Worm (Caenorhabditis elegans) whole organism, L1 larva: ENCODE results near the gene dpy-2.

Source experiments
- C16A3.4 ChIP-seq: fragments of 150-350 bp; optimal IDR thresholded peaks from 2 replicates; lab custom pipeline; 2014; ENCODE audit warnings: missing biosample characterization, missing genetic modification characterization
- Y116A8C.19 ChIP-seq: sonication (generic microtip); optimal IDR thresholded peaks from 2 replicates; lab custom pipeline; 2016; ENCODE audit warnings: missing compliant biosample characterization, missing genetic modification characterization, borderline replicate concordance
- aly-2 ChIP-seq: fragments of 150-350 bp; optimal IDR thresholded peaks from 2 replicates; lab custom pipeline; 2014; ENCODE audit warnings: missing biosample characterization, missing genetic modification characterization
- ama-1 ChIP-seq: fragments of 150-350 bp; optimal IDR thresholded peaks from 2 replicates; lab custom pipeline; 2014
- blmp-1 ChIP-seq: fragments of 150-350 bp; optimal IDR thresholded peaks from 2 replicates; lab custom pipeline; 2014; ENCODE audit warnings: missing biosample characterization, missing genetic modification characterization
- ceh-82 ChIP-seq, 3 experiments: fragments of 150-350 bp in 1 of 3; sonication (generic microtip) in 2 of 3; optimal IDR thresholded peaks; 2 replicates each; lab custom pipeline; 2014 to 2017; ENCODE audit warnings: missing biosample characterization in 3 of 3, missing genetic modification characterization in 3 of 3
- ces-1 ChIP-seq: fragments of 150-350 bp; optimal IDR thresholded peaks from 2 replicates; lab custom pipeline; 2014; ENCODE audit warnings: missing biosample characterization, missing genetic modification reagents, missing genetic modification characterization
- dpl-1 ChIP-seq, 3 experiments: fragments of 150-350 bp in 2 of 3; sonication (generic microtip) in 1 of 3; optimal IDR thresholded peaks; 2 replicates each; lab custom pipeline; 2014 to 2017; ENCODE audit warnings: missing biosample characterization in 3 of 3, missing genetic modification characterization in 3 of 3, missing genetic modification reagents in 3 of 3
- dsc-1 ChIP-seq: sonication (generic microtip); optimal IDR thresholded peaks from 2 replicates; lab custom pipeline; 2016; ENCODE audit warnings: mild to moderate bottlenecking, missing genetic modification characterization, missing compliant biosample characterization
- efl-1 ChIP-seq, 4 experiments: fragments of 150-350 bp; optimal IDR thresholded peaks in 3 of 4; peaks in 1 of 4; 1 replicate in 1 of 4; 2 replicates in 3 of 4; lab custom pipeline; 2014; ENCODE audit warnings: missing biosample characterization in 2 of 4, missing genetic modification characterization in 2 of 4, missing genetic modification reagents in 2 of 4
- efl-3 ChIP-seq: fragments of 200-800 bp; sonication (Bioruptor generic); optimal IDR thresholded peaks from 2 replicates; lab custom pipeline; 2018; ENCODE audit warnings: mild to moderate bottlenecking, missing genetic modification characterization, missing compliant biosample characterization
- egl-13 ChIP-seq: sonication (generic microtip); optimal IDR thresholded peaks from 2 replicates; lab custom pipeline; 2016; ENCODE audit warnings: missing genotype, missing genetic modification reagents, missing genetic modification characterization, missing compliant biosample characterization
- elt-2 ChIP-seq: sonication (generic microtip); optimal IDR thresholded peaks from 2 replicates; lab custom pipeline; 2016; ENCODE audit warnings: missing genetic modification characterization, mild to moderate bottlenecking, inconsistent platforms, missing compliant biosample characterization, missing genetic modification reagents
- ets-5 ChIP-seq: fragments of 200-800 bp; sonication (Bioruptor generic); IDR thresholded peaks from 2 replicates; pipeline ENCODE4 v1.3.6; 2022; ENCODE audit warnings: missing genetic modification characterization, missing compliant biosample characterization
- fkh-10 ChIP-seq: sonication (generic microtip); optimal IDR thresholded peaks from 2 replicates; lab custom pipeline; 2017; ENCODE audit warnings: missing biosample characterization, missing genetic modification reagents, missing genetic modification characterization
- fkh-4 ChIP-seq: sonication (generic microtip); optimal IDR thresholded peaks from 2 replicates; lab custom pipeline; 2016; ENCODE audit warnings: missing compliant biosample characterization, missing genetic modification characterization, borderline replicate concordance
- fkh-8 ChIP-seq: sonication (generic microtip); optimal IDR thresholded peaks from 2 replicates; lab custom pipeline; 2016; ENCODE audit warnings: mild to moderate bottlenecking, missing genetic modification characterization, missing compliant biosample characterization
- hlh-4 ChIP-seq: sonication (generic microtip); optimal IDR thresholded peaks from 2 replicates; lab custom pipeline; 2016; ENCODE audit warnings: mild to moderate bottlenecking, missing genetic modification characterization, missing compliant biosample characterization
- isw-1 ChIP-seq: fragments of 200-800 bp; sonication (Bioruptor generic); IDR thresholded peaks from 2 replicates; pipeline ENCODE4 v1.3.6; 2022; ENCODE audit warnings: missing genetic modification characterization, missing compliant biosample characterization
- lin-14 ChIP-seq: fragments of 200-800 bp; sonication (Bioruptor generic); optimal IDR thresholded peaks from 2 replicates; lab custom pipeline; 2018; ENCODE audit warnings: mild to moderate bottlenecking, missing genetic modification characterization, moderate library complexity, missing compliant biosample characterization
- lin-35 ChIP-seq, 2 experiments: fragments of 150-350 bp; optimal IDR thresholded peaks; 2 replicates each; lab custom pipeline; 2014; ENCODE audit warnings: missing biosample characterization in 2 of 2, missing genetic modification characterization in 2 of 2, missing genetic modification reagents in 2 of 2
- lin-39 ChIP-seq: fragments of 150-350 bp; optimal IDR thresholded peaks from 2 replicates; lab custom pipeline; 2014; ENCODE audit warnings: missing biosample characterization, missing genetic modification reagents, missing genetic modification characterization
- lir-3 ChIP-seq: sonication (generic microtip); optimal IDR thresholded peaks from 2 replicates; lab custom pipeline; 2016; ENCODE audit warnings: mild to moderate bottlenecking, missing genetic modification characterization, moderate library complexity, missing compliant biosample characterization; ENCODE audit not compliant: poor library complexity
- lsy-2 ChIP-seq, 2 experiments: fragments of 150-350 bp; optimal IDR thresholded peaks; 2 replicates each; lab custom pipeline; 2014; ENCODE audit warnings: missing biosample characterization in 2 of 2, missing genetic modification characterization in 2 of 2
- mep-1 ChIP-seq: fragments of 150-350 bp; optimal IDR thresholded peaks from 2 replicates; lab custom pipeline; 2014; ENCODE audit warnings: missing biosample characterization, missing genetic modification characterization
- nhr-19 ChIP-seq: fragments of 200-800 bp; sonication (Bioruptor generic); conservative IDR thresholded peaks from 2 replicates; pipeline ENCODE4 v1.3.6; 2022; ENCODE audit warnings: missing genetic modification characterization, missing compliant biosample characterization
- nhr-20 ChIP-seq: sonication (generic microtip); optimal IDR thresholded peaks from 2 replicates; lab custom pipeline; 2016; ENCODE audit warnings: mild to moderate bottlenecking, missing genetic modification characterization, missing compliant biosample characterization
- nhr-47 ChIP-seq: sonication (generic microtip); optimal IDR thresholded peaks from 2 replicates; lab custom pipeline; 2016; ENCODE audit warnings: mild to moderate bottlenecking, missing genetic modification characterization, moderate library complexity, missing compliant biosample characterization
- nhr-71 ChIP-seq: sonication (generic microtip); optimal IDR thresholded peaks from 2 replicates; lab custom pipeline; 2016; ENCODE audit warnings: mild to moderate bottlenecking, missing genetic modification characterization, moderate library complexity, missing compliant biosample characterization
- nhr-76 ChIP-seq: sonication (generic microtip); optimal IDR thresholded peaks from 2 replicates; lab custom pipeline; 2017; ENCODE audit warnings: missing biosample characterization, missing genetic modification characterization
- nhr-84 ChIP-seq: sonication (generic microtip); optimal IDR thresholded peaks from 2 replicates; lab custom pipeline; 2017; ENCODE audit warnings: missing biosample characterization, missing genetic modification characterization
- pax-3 ChIP-seq: fragments of 200-800 bp; sonication (Bioruptor generic); optimal IDR thresholded peaks from 2 replicates; lab custom pipeline; 2018; ENCODE audit warnings: mild to moderate bottlenecking, missing genetic modification characterization, moderate library complexity, missing compliant biosample characterization
- rnt-1 ChIP-seq: sonication (generic microtip); optimal IDR thresholded peaks from 2 replicates; lab custom pipeline; 2016; ENCODE audit warnings: mild to moderate bottlenecking, missing genetic modification characterization, moderate library complexity, missing compliant biosample characterization
- snpc-4 ChIP-seq: fragments of 150-350 bp; optimal IDR thresholded peaks from 2 replicates; lab custom pipeline; 2014; ENCODE audit warnings: missing biosample characterization, missing genetic modification characterization
- snu-23 ChIP-seq: sonication (generic microtip); optimal IDR thresholded peaks from 2 replicates; lab custom pipeline; 2016; ENCODE audit warnings: missing genetic modification characterization, missing compliant biosample characterization
- sox-4 ChIP-seq: sonication (generic microtip); optimal IDR thresholded peaks from 2 replicates; lab custom pipeline; 2016; ENCODE audit warnings: missing genetic modification characterization, missing compliant biosample characterization
- sptf-1 ChIP-seq: fragments of 150-350 bp; optimal IDR thresholded peaks from 2 replicates; lab custom pipeline; 2014; ENCODE audit warnings: missing biosample characterization, missing genetic modification characterization
- swsn-7 ChIP-seq: sonication (generic microtip); optimal IDR thresholded peaks from 2 replicates; lab custom pipeline; 2016; ENCODE audit warnings: missing genetic modification characterization, missing compliant biosample characterization
- tbx-2 ChIP-seq: sonication (generic microtip); optimal IDR thresholded peaks from 2 replicates; lab custom pipeline; 2016; ENCODE audit warnings: missing genetic modification characterization, missing compliant biosample characterization
- tlp-1 ChIP-seq: fragments of 150-350 bp; optimal IDR thresholded peaks from 2 replicates; lab custom pipeline; 2014; ENCODE audit warnings: missing biosample characterization, missing genetic modification characterization
- unc-86 ChIP-seq: sonication (generic microtip); optimal IDR thresholded peaks from 2 replicates; lab custom pipeline; 2016; ENCODE audit warnings: missing genetic modification characterization, missing compliant biosample characterization
- unc-98 ChIP-seq: fragments of 200-800 bp; sonication (Bioruptor generic); IDR thresholded peaks from 2 replicates; pipeline ENCODE4 v1.3.6; 2022; ENCODE audit warnings: missing genetic modification characterization, missing compliant biosample characterization
- xbp-1 ChIP-seq: sonication (generic microtip); optimal IDR thresholded peaks from 2 replicates; lab custom pipeline; 2016; ENCODE audit warnings: missing genetic modification characterization, missing compliant biosample characterization
- zag-1 ChIP-seq: fragments of 150-350 bp; optimal IDR thresholded peaks from 2 replicates; lab custom pipeline; 2014; ENCODE audit warnings: missing biosample characterization, missing genetic modification characterization
- zip-4 ChIP-seq: fragments of 200-800 bp; sonication (Bioruptor generic); optimal IDR thresholded peaks from 2 replicates; lab custom pipeline; 2018; ENCODE audit warnings: mild to moderate bottlenecking, missing genetic modification characterization, moderate library complexity, missing compliant biosample characterization
- ztf-4 ChIP-seq: fragments of 150-350 bp; optimal IDR thresholded peaks from 2 replicates; lab custom pipeline; 2014; ENCODE audit warnings: missing biosample characterization, missing genetic modification characterization

The dpy-2 gene

ce11 chrII:6707496-6708260 is 6.4 kb upstream of the dpy-2 start (continued):
- TF ChIP-seq ama-1 (no peak), efl-1 (optimal IDR thresholded peaks at IDR 0.05; lab: Kevin White, UChicago) (peak in 1 of 2 experiments; percentile 11), efl-1 (GFP tag; optimal IDR thresholded peaks at IDR 0.05 in 1 of 2; lab: Kevin White, UChicago) (peak in 1 of 2 experiments; percentile 59), nhr-76 (tag; lab: Kevin White, UChicago) (no peak), unc-98 (GFP tag; lab: Robert Waterston, UW) (no peak), elt-2 (tag; lab: Kevin White, UChicago) (no peak), nhr-20 (peak; percentile 3), ceh-82 (tag; optimal IDR thresholded peaks at IDR 0.05; lab: Kevin White, UChicago) (peak in 1 of 3 experiments; percentile 1), fkh-4 (no peak), ztf-4 (tag; lab: Kevin White, UChicago) (no peak), lin-39 (tag; lab: Kevin White, UChicago) (peak; percentile 85), nhr-19 (GFP tag; lab: Robert Waterston, UW) (peak; percentile 40; the same call in 1 of the 2 replicates), swsn-7 (peak; percentile 20), zag-1 (no peak), pax-3 (tag; lab: Kevin White, UChicago) (no peak), ets-5 (GFP tag; lab: Robert Waterston, UW) (no peak), unc-86 (tag; lab: Kevin White, UChicago) (peak; percentile 5), egl-13 (tag; lab: Kevin White, UChicago) (no peak), aly-2 (tag; lab: Kevin White, UChicago) (no peak), hlh-4 (no peak), zip-4 (GFP tag; lab: Kevin White, UChicago) (no peak), sox-4 (tag; lab: Kevin White, UChicago) (no peak), ces-1 (GFP tag; lab: Kevin White, UChicago) (no peak), sptf-1 (no peak), lsy-2 (tag; optimal IDR thresholded peaks at IDR 0.05; lab: Kevin White, UChicago) (peak in 1 of 2 experiments; percentile 33), Y116A8C.19 (tag; lab: Kevin White, UChicago) (no peak), nhr-84 (tag; lab: Kevin White, UChicago) (no peak), snpc-4 (tag; lab: Kevin White, UChicago) (no peak), lir-3 (tag; lab: Kevin White, UChicago) (no peak), fkh-10 (no peak), fkh-8 (tag; lab: Kevin White, UChicago) (no peak), tlp-1 (tag; lab: Kevin White, UChicago) (no peak), dpl-1 (GFP tag; optimal IDR thresholded peaks at IDR 0.05; lab: Kevin White, UChicago) (no peak)
- TF ChIP-seq, all 84 proteins: peak for 21

DNA sequence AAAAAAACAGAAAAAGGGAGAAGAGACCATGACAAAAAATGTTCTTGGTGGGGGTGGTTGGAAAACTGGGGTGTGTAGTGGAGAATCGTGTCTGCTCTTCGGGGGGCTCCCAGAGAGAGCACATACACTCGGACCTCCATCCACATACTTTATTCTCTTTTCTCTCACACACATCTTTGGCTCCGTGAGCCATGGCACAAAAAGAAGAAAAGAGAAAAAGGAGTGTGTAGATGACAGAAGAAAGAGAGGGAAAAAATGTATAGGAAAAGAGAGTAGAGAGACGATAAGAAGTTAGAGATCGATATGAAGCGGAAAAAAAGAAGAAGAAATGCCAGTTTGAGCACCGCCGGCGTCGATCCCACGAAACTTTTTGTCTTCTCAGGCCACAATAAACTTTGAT is 5.1 kb upstream of the dpy-2 start:
- no peak for TF ChIP-seq egl-13 (tag; lab: Kevin White, UChicago)
- no peak for TF ChIP-seq aly-2 (tag; lab: Kevin White, UChicago)
- peak in 2 of 3 experiments; percentile 33 to 57 for TF ChIP-seq ceh-82 (tag; optimal IDR thresholded peaks at IDR 0.05; lab: Kevin White, UChicago)
- peak; percentile 90 for TF ChIP-seq lin-14 (GFP tag; lab: Kevin White, UChicago)
- peak; percentile 8 for TF ChIP-seq fkh-10
- peak; percentile 40 for TF ChIP-seq mep-1 (tag; lab: Kevin White, UChicago)
- TF ChIP-seq dsc-1 (tag; lab: Kevin White, UChicago), result peak; percentile 14
- TF ChIP-seq efl-1 (optimal IDR thresholded peaks at IDR 0.05; lab: Kevin White, UChicago), result peak; percentile 14 to 28
- peak in 1 of 2 experiments; percentile 18 for TF ChIP-seq efl-1 (GFP tag; optimal IDR thresholded peaks at IDR 0.05 in 1 of 2; lab: Kevin White, UChicago)
- peak; percentile 62 for TF ChIP-seq nhr-71
- no peak for TF ChIP-seq blmp-1 (tag; lab: Kevin White, UChicago)
- TF ChIP-seq nhr-19 (GFP tag; lab: Robert Waterston, UW), result peak; percentile 32; the same call in 1 of the 2 replicates
- TF ChIP-seq lin-35 (GFP tag; optimal IDR thresholded peaks at IDR 0.05; lab: Kevin White, UChicago), result peak in 1 of 2 experiments; percentile 18
- peak; percentile 9 to 66 for TF ChIP-seq lsy-2 (tag; optimal IDR thresholded peaks at IDR 0.05; lab: Kevin White, UChicago)
- no peak for TF ChIP-seq efl-3 (GFP tag; lab: Kevin White, UChicago)
- peak; percentile 14 for TF ChIP-seq xbp-1 (tag; lab: Kevin White, UChicago)
- no peak for TF ChIP-seq fkh-8 (tag; lab: Kevin White, UChicago)
- peak; percentile 58 for TF ChIP-seq snu-23 (GFP tag; lab: Kevin White, UChicago)
- peak; percentile 23 for TF ChIP-seq C16A3.4 (tag; lab: Kevin White, UChicago)
- TF ChIP-seq swsn-7, result peak; percentile 40
- no peak for TF ChIP-seq sptf-1
- peak; percentile 13 for TF ChIP-seq tbx-2
- TF ChIP-seq nhr-47, result peak; percentile 29
- TF ChIP-seq dpl-1 (GFP tag; optimal IDR thresholded peaks at IDR 0.05; lab: Kevin White, UChicago), result peak in 1 of 3 experiments; percentile 13
- TF ChIP-seq isw-1 (GFP tag; lab: Robert Waterston, UW), result 0 out of 2 replicates have a peak, but pooled peaks have one; percentile 19
- peak; percentile 8 for TF ChIP-seq nhr-20
- no peak for TF ChIP-seq ama-1
- TF ChIP-seq rnt-1 (tag; lab: Kevin White, UChicago), result peak; percentile 49
- TF ChIP-seq, all 84 proteins: peak for 20
